Worm (Caenorhabditis elegans) whole organism, L4/young adult: ENCODE results near the gene rpn-6.2.

Source experiments
- W03F9.2 ChIP-seq: fragments of 150-350 bp; optimal IDR thresholded peaks from 2 replicates; lab custom pipeline; 2014; ENCODE audit warnings: missing biosample characterization, missing genetic modification characterization
- dao-5 ChIP-seq: sonication (generic microtip); optimal IDR thresholded peaks from 2 replicates; lab custom pipeline; 2016; ENCODE audit warnings: missing genotype, missing genetic modification characterization, moderate library complexity, missing compliant biosample characterization
- him-1 ChIP-seq: sonication (generic microtip); optimal IDR thresholded peaks from 2 replicates; lab custom pipeline; 2016; ENCODE audit warnings: missing genotype, missing genetic modification reagents, missing genetic modification characterization, missing compliant biosample characterization

ce11 chrIII:8980892-8981291 is 20.9 kb downstream of the rpn-6.2 start:
- TF ChIP-seq him-1 (tag; lab: Kevin White, UChicago) (no peak), dao-5 (tag; lab: Kevin White, UChicago) (no peak), W03F9.2 (no peak)
